Fruit fly (Drosophila melanogaster): ENCODE data around the gene ssp3.
A peak's percentile ranks its signal among the peaks of the same experiment; 100 is the strongest.

DNA sequence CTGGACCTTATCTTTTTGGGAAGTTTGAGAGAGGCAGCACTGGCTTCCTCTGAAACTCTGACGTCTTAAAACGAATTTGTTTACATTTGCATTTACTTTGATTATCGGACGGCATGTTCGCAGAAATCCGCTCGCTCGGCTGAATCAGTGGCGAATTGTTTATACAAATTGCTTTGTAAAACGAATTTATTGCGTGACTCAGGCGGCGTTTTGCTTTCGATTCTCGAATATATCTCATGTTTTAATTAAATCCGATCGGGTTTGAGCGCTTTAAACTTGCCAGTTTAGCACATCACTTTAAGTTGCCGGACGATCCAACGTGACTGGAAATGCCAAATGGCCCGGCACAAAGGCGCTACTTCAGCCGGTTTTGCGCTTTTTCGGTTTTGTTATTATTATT, 40.4 kb upstream of the ssp3 start:
- TF ChIP-seq ovo (GFP tag; optimal IDR thresholded peaks at IDR 0.05): no peak
- no peak for TF ChIP-seq CG14711 (tag; optimal IDR thresholded peaks at IDR 0.05)
- no peak for TF ChIP-seq CG7045 (GFP tag; optimal IDR thresholded peaks at IDR 0.05)
- no peak for TF ChIP-seq bab1 (GFP tag; optimal IDR thresholded peaks at IDR 0.05)
- no peak for TF ChIP-seq CG1620 (GFP tag; optimal IDR thresholded peaks at IDR 0.05)
- TF ChIP-seq CG11617 (GFP tag; optimal IDR thresholded peaks at IDR 0.05): no peak
- no peak for TF ChIP-seq cnc (optimal IDR thresholded peaks at IDR 0.05)
- TF ChIP-seq cic (GFP tag; optimal IDR thresholded peaks at IDR 0.05): peak; percentile 15
- TF ChIP-seq CG33017 (tag; optimal IDR thresholded peaks at IDR 0.05): peak; percentile 5
- no peak for TF ChIP-seq Mnt (GFP tag; optimal IDR thresholded peaks at IDR 0.05)
- TF ChIP-seq pad (GFP tag; optimal IDR thresholded peaks at IDR 0.05): no peak
- no peak for TF ChIP-seq CG5204 (GFP tag; optimal IDR thresholded peaks at IDR 0.05)
- no peak for TF ChIP-seq Crg-1 (GFP tag; optimal IDR thresholded peaks at IDR 0.05)
